Worm (Caenorhabditis elegans) whole organism, L1 larva: ENCODE data around the gene T25D3.4.

Source experiments
- nhr-28 ChIP-seq: fragments of 150-350 bp; optimal IDR thresholded peaks from 2 replicates; lab custom pipeline; 2014; ENCODE audit warnings: missing biosample characterization, missing genetic modification characterization
- nhr-47 ChIP-seq: sonication (generic microtip); optimal IDR thresholded peaks from 2 replicates; lab custom pipeline; 2016; ENCODE audit warnings: mild to moderate bottlenecking, missing genetic modification characterization, moderate library complexity, missing compliant biosample characterization
- rnt-1 ChIP-seq: sonication (generic microtip); optimal IDR thresholded peaks from 2 replicates; lab custom pipeline; 2016; ENCODE audit warnings: mild to moderate bottlenecking, missing genetic modification characterization, moderate library complexity, missing compliant biosample characterization

DNA sequence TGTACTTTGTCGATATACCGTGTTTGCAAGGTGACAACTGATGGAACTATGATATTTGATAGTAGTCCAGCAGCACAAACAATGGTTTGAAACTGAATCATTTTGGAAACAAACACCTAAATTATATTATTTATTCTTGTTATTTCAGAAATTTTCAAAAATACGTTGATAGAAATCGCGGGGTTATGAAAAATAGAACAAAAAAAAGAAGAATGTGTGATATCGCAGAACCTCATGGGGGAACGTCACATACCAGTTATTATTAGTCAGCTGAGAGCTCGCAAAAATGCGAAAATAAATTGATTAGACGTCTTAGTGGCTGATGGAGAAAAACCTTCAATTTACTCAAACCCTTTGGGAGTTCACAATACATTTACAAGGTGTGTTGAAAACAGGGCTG, 41.9 kb downstream of the T25D3.4 start, which contains the start of gene T01D1.5:
- TF ChIP-seq nhr-47 (tag; lab: Kevin White, UChicago) (no peak), rnt-1 (tag; lab: Kevin White, UChicago) (no peak), nhr-28 (tag; lab: Kevin White, UChicago) (no peak)
